Comparison of ENCODE assay signal across 6 fruit fly cellular contexts in the genomic region with DNA sequence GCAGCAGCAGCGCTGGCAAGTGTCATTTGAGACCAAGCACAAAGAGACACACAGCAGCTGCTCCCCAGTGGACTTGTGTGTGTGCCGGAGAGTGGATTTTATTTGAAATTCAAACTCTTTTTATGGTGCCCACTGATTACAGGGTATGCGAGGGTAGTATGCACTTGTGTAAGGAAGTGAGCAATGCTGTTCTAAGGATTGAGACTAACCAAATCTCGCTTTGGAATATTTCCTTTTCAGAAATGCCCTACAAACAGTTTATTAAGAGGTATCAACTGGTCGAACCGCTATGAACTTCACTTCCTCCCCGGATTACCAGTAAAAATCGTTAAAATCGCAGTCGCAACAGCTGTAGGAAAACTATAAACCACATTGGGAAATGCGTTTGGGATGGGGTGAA.
TF ChIP-seq lines count a peak whose summit lies in the region.

No protein-coding gene starts in this region.

- peak; percentile 42 for TF ChIP-seq CTCF in whole organism, embryonic (GFP tag; optimal IDR thresholded peaks at IDR 0.05; lab: Kevin White, UChicago)

TF ChIP-seq in whole organism, 6 proteins besides CTCF, POLR2A, EP300 and RAD21:
- peak; percentile 69 for TF ChIP-seq pan (optimal IDR thresholded peaks at IDR 0.05; lab: Kevin White, UChicago)
- TF ChIP-seq CG8478 (optimal IDR thresholded peaks at IDR 0.05; lab: Kevin White, UChicago) = no peak

TF ChIP-seq in whole organism, adult, 20 proteins besides CTCF, POLR2A, EP300 and RAD21:
- no peak for TF ChIP-seq kay (GFP tag; lab: Kevin White, UChicago; ENCODE audit: borderline replicate concordance)
- TF ChIP-seq CG7101 (tag; optimal IDR thresholded peaks at IDR 0.05; lab: Kevin White, UChicago) = peak; percentile 41

TF ChIP-seq in whole organism, embryonic, 481 proteins besides CTCF, POLR2A, EP300 and RAD21 (continues in another document):
- peak; percentile 89 for TF ChIP-seq CG10462 (GFP tag; optimal IDR thresholded peaks at IDR 0.05; lab: Kevin White, UChicago)
- TF ChIP-seq CG32532 (GFP tag; IDR thresholded peaks at IDR 0.05; lab: Robert Waterston, UW) = peak; percentile 81
- TF ChIP-seq her (GFP tag; optimal IDR thresholded peaks at IDR 0.05; lab: Kevin White, UChicago) = peak; percentile 90
- peak; percentile 89 for TF ChIP-seq CG12219 (GFP tag; optimal IDR thresholded peaks at IDR 0.05; lab: Kevin White, UChicago)
- no peak for TF ChIP-seq Dp (GFP tag; optimal IDR thresholded peaks at IDR 0.05; lab: Kevin White, UChicago)
- TF ChIP-seq hb (GFP tag; IDR thresholded peaks at IDR 0.05; lab: Robert Waterston, UW; ENCODE audit: partially characterized antibody) = no peak
- peak; percentile 67 for TF ChIP-seq CG4360 (GFP tag; IDR thresholded peaks at IDR 0.05; lab: Robert Waterston, UW)
- peak; percentile 79 for TF ChIP-seq CG17802 (tag; optimal IDR thresholded peaks at IDR 0.05; lab: Kevin White, UChicago)
- TF ChIP-seq H2.0 (GFP tag; IDR thresholded peaks at IDR 0.05; lab: Robert Waterston, UW) = peak; percentile 95
- TF ChIP-seq CG12155 (GFP tag; optimal IDR thresholded peaks at IDR 0.05; lab: Kevin White, UChicago) = peak; percentile 85
- peak; percentile 81 for TF ChIP-seq dm (GFP tag; optimal IDR thresholded peaks at IDR 0.05; lab: Kevin White, UChicago)
- peak; percentile 91 for TF ChIP-seq CG12942 (GFP tag; optimal IDR thresholded peaks at IDR 0.05; lab: Kevin White, UChicago)
- TF ChIP-seq vvl (GFP tag; IDR thresholded peaks at IDR 0.05; lab: Robert Waterston, UW) = peak; percentile 98
- peak; percentile 91 for TF ChIP-seq CG14014 (GFP tag; IDR thresholded peaks at IDR 0.05; lab: Robert Waterston, UW)
- peak; percentile 87 for TF ChIP-seq dati (GFP tag; IDR thresholded peaks at IDR 0.05; lab: Robert Waterston, UW)
- TF ChIP-seq hkb (optimal IDR thresholded peaks at IDR 0.05; lab: Kevin White, UChicago) = no peak
- TF ChIP-seq hkb (GFP tag; IDR thresholded peaks at IDR 0.05; lab: Robert Waterston, UW) = peak; percentile 92
- peak; percentile 93 for TF ChIP-seq lmd (GFP tag; IDR thresholded peaks at IDR 0.05; lab: Robert Waterston, UW)
- peak; percentile 69 for TF ChIP-seq E2f2 (GFP tag; IDR thresholded peaks at IDR 0.05; lab: Robert Waterston, UW)
- peak; percentile 97 for TF ChIP-seq CG17328 (GFP tag; IDR thresholded peaks at IDR 0.05; lab: Robert Waterston, UW)

TF ChIP-seq in whole organism, prepupa, 60 proteins besides CTCF, POLR2A, EP300 and RAD21 (continues in another document):
- peak; percentile 18 for TF ChIP-seq CG11902 (GFP tag; optimal IDR thresholded peaks at IDR 0.05; lab: Kevin White, UChicago)
- no peak for TF ChIP-seq CG9139 (GFP tag; optimal IDR thresholded peaks at IDR 0.05; lab: Kevin White, UChicago)
- TF ChIP-seq CG10631 (GFP tag; optimal IDR thresholded peaks at IDR 0.05; lab: Kevin White, UChicago) = no peak
- peak; percentile 34 for TF ChIP-seq CG8319 (GFP tag; optimal IDR thresholded peaks at IDR 0.05; lab: Kevin White, UChicago)
- TF ChIP-seq CG6854 (GFP tag; optimal IDR thresholded peaks at IDR 0.05; lab: Kevin White, UChicago) = no peak
- peak; percentile 84 for TF ChIP-seq pdm3 (GFP tag; optimal IDR thresholded peaks at IDR 0.05; lab: Kevin White, UChicago)
- TF ChIP-seq ss (GFP tag; optimal IDR thresholded peaks at IDR 0.05; lab: Kevin White, UChicago) = no peak
- TF ChIP-seq lz (GFP tag; optimal IDR thresholded peaks at IDR 0.05; lab: Kevin White, UChicago) = peak; percentile 64
- TF ChIP-seq Smox (GFP tag; optimal IDR thresholded peaks at IDR 0.05; lab: Kevin White, UChicago) = no peak
- TF ChIP-seq achi (GFP tag; optimal IDR thresholded peaks at IDR 0.05; lab: Kevin White, UChicago) = peak; percentile 64
- peak; percentile 17 for TF ChIP-seq fd59A (GFP tag; optimal IDR thresholded peaks at IDR 0.05; lab: Kevin White, UChicago)
- TF ChIP-seq CG6792 (GFP tag; optimal IDR thresholded peaks at IDR 0.05; lab: Kevin White, UChicago) = peak; percentile 55
- TF ChIP-seq Met (GFP tag; optimal IDR thresholded peaks at IDR 0.05; lab: Kevin White, UChicago) = no peak
- TF ChIP-seq svp (GFP tag; lab: Kevin White, UChicago) = peak; percentile 75
- TF ChIP-seq CG6276 (GFP tag; optimal IDR thresholded peaks at IDR 0.05; lab: Kevin White, UChicago) = peak; percentile 75
- TF ChIP-seq Lpt (GFP tag; optimal IDR thresholded peaks at IDR 0.05; lab: Kevin White, UChicago) = peak; percentile 71
- peak; percentile 48 for TF ChIP-seq Ets96B (tag; optimal IDR thresholded peaks at IDR 0.05; lab: Kevin White, UChicago)
- TF ChIP-seq topi (GFP tag; optimal IDR thresholded peaks at IDR 0.05; lab: Kevin White, UChicago) = peak; percentile 58
- peak; percentile 87 for TF ChIP-seq Eip78C (GFP tag; lab: Kevin White, UChicago)
- TF ChIP-seq esn (GFP tag; optimal IDR thresholded peaks at IDR 0.05; lab: Kevin White, UChicago) = peak; percentile 69
- TF ChIP-seq vri (GFP tag; optimal IDR thresholded peaks at IDR 0.05; lab: Kevin White, UChicago) = peak; percentile 38
- TF ChIP-seq Hr39 (GFP tag; optimal IDR thresholded peaks at IDR 0.05; lab: Kevin White, UChicago) = peak; percentile 81

TF ChIP-seq in whole organism, pupa, 21 proteins besides CTCF, POLR2A, EP300 and RAD21:
- peak; percentile 90 for TF ChIP-seq Ets98B (GFP tag; IDR thresholded peaks at IDR 0.05; lab: Robert Waterston, UW)
- peak; percentile 91 for TF ChIP-seq fd96Ca (GFP tag; IDR thresholded peaks at IDR 0.05; lab: Robert Waterston, UW)
- no peak for TF ChIP-seq EcR (GFP tag; optimal IDR thresholded peaks at IDR 0.05; lab: Kevin White, UChicago)
- TF ChIP-seq CG14655 (GFP tag; optimal IDR thresholded peaks at IDR 0.05; lab: Kevin White, UChicago) = no peak
- peak; percentile 22 for TF ChIP-seq Snoo (tag; optimal IDR thresholded peaks at IDR 0.05; lab: Kevin White, UChicago)
- TF ChIP-seq CG15710 (tag; optimal IDR thresholded peaks at IDR 0.05; lab: Kevin White, UChicago) = peak; percentile 55
- TF ChIP-seq Pif1A (GFP tag; optimal IDR thresholded peaks at IDR 0.05; lab: Kevin White, UChicago) = no peak
- TF ChIP-seq rn (GFP tag; IDR thresholded peaks at IDR 0.05; lab: Robert Waterston, UW) = peak; percentile 67; the same call in 1 of the 2 replicates
- TF ChIP-seq CG12605 (GFP tag; IDR thresholded peaks at IDR 0.05; lab: Robert Waterston, UW) = peak; percentile 62; the same call in 1 of the 2 replicates
- peak; percentile 55 for TF ChIP-seq CG9948 (tag; optimal IDR thresholded peaks at IDR 0.05; lab: Kevin White, UChicago)
- peak; percentile 85 for TF ChIP-seq CG32121 (GFP tag; IDR thresholded peaks at IDR 0.05; lab: Robert Waterston, UW)
- peak; percentile 22 for TF ChIP-seq CG8159 (tag; optimal IDR thresholded peaks at IDR 0.05; lab: Kevin White, UChicago)
- peak; percentile 37 for TF ChIP-seq CG17806 (tag; optimal IDR thresholded peaks at IDR 0.05; lab: Kevin White, UChicago)
- TF ChIP-seq gl (tag; optimal IDR thresholded peaks at IDR 0.05; lab: Kevin White, UChicago) = no peak
- peak; percentile 26 for TF ChIP-seq CG34367 (tag; optimal IDR thresholded peaks at IDR 0.05; lab: Kevin White, UChicago)
- no peak for TF ChIP-seq Pif1B (GFP tag; optimal IDR thresholded peaks at IDR 0.05; lab: Kevin White, UChicago)
- TF ChIP-seq CG4496 (GFP tag; IDR thresholded peaks at IDR 0.05; lab: Robert Waterston, UW) = peak; percentile 92
- no peak for TF ChIP-seq D1 (tag; optimal IDR thresholded peaks at IDR 0.05; lab: Kevin White, UChicago)
- TF ChIP-seq CG8301 (tag; optimal IDR thresholded peaks at IDR 0.05; lab: Kevin White, UChicago) = peak; percentile 78
- TF ChIP-seq CG13204 (GFP tag; optimal IDR thresholded peaks at IDR 0.05; lab: Kevin White, UChicago) = no peak
- TF ChIP-seq CG10348 (GFP tag; IDR thresholded peaks at IDR 0.05; lab: Robert Waterston, UW) = peak; percentile 78
TF ChIP-seq in whole organism, pupa: peak in this region for 14.

TF ChIP-seq in whole organism, wandering third instar larva, 38 proteins besides CTCF, POLR2A, EP300 and RAD21 (continues in another document):
- TF ChIP-seq h (GFP tag; optimal IDR thresholded peaks at IDR 0.05; lab: Kevin White, UChicago) = peak; percentile 59
- no peak for TF ChIP-seq Mio (GFP tag; optimal IDR thresholded peaks at IDR 0.05; lab: Kevin White, UChicago)
- no peak for TF ChIP-seq Hr78 (GFP tag; optimal IDR thresholded peaks at IDR 0.05; lab: Kevin White, UChicago)
- TF ChIP-seq sage (GFP tag; optimal IDR thresholded peaks at IDR 0.05; lab: Kevin White, UChicago) = no peak
- TF ChIP-seq Jra (GFP tag; optimal IDR thresholded peaks at IDR 0.05; lab: Kevin White, UChicago) = no peak
- TF ChIP-seq jim (GFP tag; optimal IDR thresholded peaks at IDR 0.05; lab: Kevin White, UChicago) = no peak
- no peak for TF ChIP-seq N (GFP tag; optimal IDR thresholded peaks at IDR 0.05; lab: Kevin White, UChicago)
- TF ChIP-seq rgr (GFP tag; optimal IDR thresholded peaks at IDR 0.05; lab: Kevin White, UChicago) = peak; percentile 50
- TF ChIP-seq woc (GFP tag; optimal IDR thresholded peaks at IDR 0.05; lab: Kevin White, UChicago) = no peak
- no peak for TF ChIP-seq CG9705 (GFP tag; optimal IDR thresholded peaks at IDR 0.05; lab: Kevin White, UChicago)
- TF ChIP-seq HLH106 (tag; optimal IDR thresholded peaks at IDR 0.05; lab: Kevin White, UChicago) = peak; percentile 30
- peak; percentile 49 for TF ChIP-seq br (GFP tag; optimal IDR thresholded peaks at IDR 0.05; lab: Kevin White, UChicago)
- peak; percentile 8 for TF ChIP-seq Sp1 (GFP tag; optimal IDR thresholded peaks at IDR 0.05; lab: Kevin White, UChicago)
- no peak for TF ChIP-seq Dfd (GFP tag; optimal IDR thresholded peaks at IDR 0.05; lab: Kevin White, UChicago)
- no peak for TF ChIP-seq pan (optimal IDR thresholded peaks at IDR 0.05; lab: Kevin White, UChicago)
- no peak for TF ChIP-seq dmrt93B (GFP tag; optimal IDR thresholded peaks at IDR 0.05; lab: Kevin White, UChicago)
- TF ChIP-seq Myc (optimal IDR thresholded peaks at IDR 0.05; lab: Kevin White, UChicago) = no peak
- TF ChIP-seq Rel (GFP tag; optimal IDR thresholded peaks at IDR 0.05; lab: Kevin White, UChicago) = no peak
- no peak for TF ChIP-seq Rel (tag; optimal IDR thresholded peaks at IDR 0.05; lab: Kevin White, UChicago)
- peak in 1 of 2 experiments; percentile 73 for TF ChIP-seq foxo (GFP tag; optimal IDR thresholded peaks at IDR 0.05; lab: Kevin White, UChicago)
- no peak for TF ChIP-seq lola (GFP tag; optimal IDR thresholded peaks at IDR 0.05; lab: Kevin White, UChicago)
- TF ChIP-seq fru (GFP tag; optimal IDR thresholded peaks at IDR 0.05; lab: Kevin White, UChicago) = peak; percentile 49
- TF ChIP-seq usp (GFP tag; optimal IDR thresholded peaks at IDR 0.05; lab: Kevin White, UChicago) = no peak
- TF ChIP-seq Hnf4 (GFP tag; optimal IDR thresholded peaks at IDR 0.05; lab: Kevin White, UChicago) = no peak
- peak; percentile 30 for TF ChIP-seq OdsH (GFP tag; optimal IDR thresholded peaks at IDR 0.05; lab: Kevin White, UChicago)
- no peak for TF ChIP-seq Dif (GFP tag; optimal IDR thresholded peaks at IDR 0.05; lab: Kevin White, UChicago; ENCODE audit: partially characterized antibody)
- TF ChIP-seq sv (GFP tag; optimal IDR thresholded peaks at IDR 0.05; lab: Kevin White, UChicago) = peak; percentile 76
- TF ChIP-seq Hr83 (GFP tag; optimal IDR thresholded peaks at IDR 0.05; lab: Kevin White, UChicago; ENCODE audit: poor library complexity, severe bottlenecking) = no peak
